Fruit fly (Drosophila melanogaster): ENCODE measurements around the gene dnc.

dm6 chrX:3355180-3355579 lies 178.9 kb downstream of the dnc start:
- TF ChIP-seq OdsH (GFP tag; optimal IDR thresholded peaks at IDR 0.05) (no peak), br (GFP tag; optimal IDR thresholded peaks at IDR 0.05) (no peak), Hr78 (GFP tag; optimal IDR thresholded peaks at IDR 0.05) (no peak), pan (optimal IDR thresholded peaks at IDR 0.05) (no peak), CG32264 (GFP tag; optimal IDR thresholded peaks at IDR 0.05) (no peak), Dif (GFP tag; optimal IDR thresholded peaks at IDR 0.05; ENCODE audit: partially characterized antibody) (no peak), Dfd (GFP tag; optimal IDR thresholded peaks at IDR 0.05) (no peak)

All from whole organism, wandering third instar larva.